Fruit fly (Drosophila melanogaster) whole organism, embryonic: ENCODE measurements around the gene Arpc1.

ENCODE experiments used
- CG12219 ChIP-seq: fragments of 200-800 bp; sonication (Bioruptor generic); optimal IDR thresholded peaks from 3 replicates; lab custom pipeline; 2018; ENCODE audit warnings: missing biosample characterization, mild to moderate bottlenecking, missing genetic modification characterization
- CG14441 ChIP-seq: fragments of 200-800 bp; sonication (Bioruptor generic); IDR thresholded peaks from 2 replicates; pipeline ENCODE4 v1.3.6; 2022; ENCODE audit warnings: missing biosample characterization, missing genetic modification characterization
- CG15269 ChIP-seq: fragments of 200-800 bp; sonication (Bioruptor generic); optimal IDR thresholded peaks from 2 replicates; lab custom pipeline; 2018; ENCODE audit warnings: missing biosample characterization, mild to moderate bottlenecking, missing genetic modification characterization, moderate library complexity
- CG15696 ChIP-seq: fragments of 200-800 bp; sonication (Bioruptor generic); optimal IDR thresholded peaks from 2 replicates; lab custom pipeline; 2019; ENCODE audit warnings: missing biosample characterization, mild to moderate bottlenecking, missing genetic modification characterization, moderate library complexity
- CG1603 ChIP-seq: fragments of 200-800 bp; sonication (Bioruptor generic); optimal IDR thresholded peaks from 2 replicates; lab custom pipeline; 2019; ENCODE audit warnings: missing biosample characterization, mild to moderate bottlenecking, missing genetic modification characterization, moderate library complexity
- CG1832 ChIP-seq: fragments of 200-800 bp; sonication (Bioruptor generic); optimal IDR thresholded peaks from 2 replicates; lab custom pipeline; 2017; ENCODE audit warnings: missing biosample characterization, mild to moderate bottlenecking, missing genetic modification characterization, inconsistent platforms
- CG2202 ChIP-seq: fragments of 200-800 bp; sonication (Bioruptor generic); optimal IDR thresholded peaks from 2 replicates; lab custom pipeline; 2018; ENCODE audit warnings: missing biosample characterization, mild to moderate bottlenecking, missing genetic modification characterization
- CG30431 ChIP-seq: fragments of 200-800 bp; sonication (Bioruptor generic); optimal IDR thresholded peaks from 2 replicates; lab custom pipeline; 2017; ENCODE audit warnings: missing biosample characterization, missing genetic modification characterization
- CG3281 ChIP-seq: fragments of 200-800 bp; sonication (Bioruptor generic); optimal IDR thresholded peaks from 3 replicates; lab custom pipeline; 2017; ENCODE audit warnings: missing biosample characterization, mild to moderate bottlenecking, missing genetic modification characterization
- CG3995 ChIP-seq: fragments of 200-800 bp; sonication (Bioruptor generic); optimal IDR thresholded peaks from 3 replicates; lab custom pipeline; 2016; ENCODE audit warnings: missing biosample characterization, missing genetic modification characterization
- CG4360 ChIP-seq: fragments of 200-800 bp; sonication (Bioruptor generic); IDR thresholded peaks from 2 replicates; pipeline ENCODE4 v1.3.6; 2022; ENCODE audit warnings: missing biosample characterization, missing genetic modification characterization
- CG7987 ChIP-seq: fragments of 200-800 bp; sonication (Bioruptor generic); optimal IDR thresholded peaks from 2 replicates; lab custom pipeline; 2018; ENCODE audit warnings: missing biosample characterization, mild to moderate bottlenecking, missing genetic modification characterization, moderate library complexity
- CoRest ChIP-seq: fragments of 200-800 bp; sonication (Bioruptor generic); optimal IDR thresholded peaks from 3 replicates; lab custom pipeline; 2018; ENCODE audit warnings: missing biosample characterization, mild to moderate bottlenecking, missing genetic modification characterization, moderate library complexity
- Gsc ChIP-seq: fragments of 200-800 bp; sonication (Bioruptor generic); IDR thresholded peaks from 2 replicates; pipeline ENCODE4 v1.3.6; 2022; ENCODE audit warnings: missing biosample characterization, missing genetic modification characterization
- Hmr ChIP-seq: fragments of 200-800 bp; sonication (Bioruptor generic); optimal IDR thresholded peaks from 3 replicates; lab custom pipeline; 2017; ENCODE audit warnings: mild to moderate bottlenecking, missing biosample characterization, missing genetic modification reagents, missing genetic modification characterization
- Lhr ChIP-seq: fragments of 200-800 bp; sonication (Bioruptor generic); optimal IDR thresholded peaks from 3 replicates; lab custom pipeline; 2017; ENCODE audit warnings: mild to moderate bottlenecking, missing biosample characterization, missing genetic modification reagents, missing genetic modification characterization
- Max ChIP-seq: fragments of 200-800 bp; sonication (Bioruptor generic); optimal IDR thresholded peaks from 2 replicates; lab custom pipeline; 2016; ENCODE audit warnings: missing biosample characterization, mild to moderate bottlenecking, missing genetic modification characterization
- Mes4 ChIP-seq: fragments of 200-800 bp; sonication (Bioruptor generic); optimal IDR thresholded peaks from 2 replicates; lab custom pipeline; 2016; ENCODE audit warnings: missing biosample characterization, missing genetic modification characterization
- Oli ChIP-seq: fragments of 200-800 bp; sonication (Bioruptor generic); optimal IDR thresholded peaks from 2 replicates; lab custom pipeline; 2018; ENCODE audit warnings: missing biosample characterization, mild to moderate bottlenecking, missing genetic modification characterization, moderate library complexity
- Ptx1 ChIP-seq: fragments of 200-800 bp; sonication (Bioruptor generic); IDR thresholded peaks from 2 replicates; pipeline ENCODE4 v1.3.6; 2022; ENCODE audit warnings: missing biosample characterization, missing genetic modification characterization
- Ravus ChIP-seq: fragments of 200-800 bp; sonication (Bioruptor generic); IDR thresholded peaks from 2 replicates; pipeline ENCODE4 v1.3.6; 2022; ENCODE audit warnings: missing biosample characterization, missing genetic modification characterization
- Sry-δ ChIP-seq: fragments of 200-800 bp; sonication (Bioruptor generic); optimal IDR thresholded peaks from 2 replicates; lab custom pipeline; 2016; ENCODE audit warnings: missing biosample characterization, missing genetic modification characterization
- ara ChIP-seq: fragments of 200-800 bp; sonication (Bioruptor generic); IDR thresholded peaks from 2 replicates; pipeline ENCODE4 v1.3.6; 2022; ENCODE audit warnings: missing biosample characterization, missing genetic modification characterization
- cad ChIP-seq: fragments of >200 bp; optimal IDR thresholded peaks from 2 replicates; lab custom pipeline; 2017; ENCODE audit warnings: missing biosample characterization, missing genetic modification characterization
- chinmo ChIP-seq: fragments of 200-800 bp; sonication (Bioruptor generic); IDR thresholded peaks from 4 replicates; pipeline ENCODE4 v1.3.6; 2022; ENCODE audit warnings: missing biosample characterization, missing genetic modification characterization; ENCODE audit not compliant: partially characterized antibody
- crc ChIP-seq: fragments of 200-800 bp; sonication (Bioruptor generic); optimal IDR thresholded peaks from 2 replicates; lab custom pipeline; 2016; ENCODE audit warnings: missing biosample characterization, missing genetic modification characterization
- danr ChIP-seq: fragments of 200-800 bp; sonication (Bioruptor generic); IDR thresholded peaks from 2 replicates; pipeline ENCODE4 v1.3.6; 2022; ENCODE audit warnings: missing biosample characterization, missing genetic modification characterization
- dati ChIP-seq: fragments of 200-800 bp; sonication (Bioruptor generic); IDR thresholded peaks from 2 replicates; pipeline ENCODE4 v1.3.6; 2022; ENCODE audit warnings: missing biosample characterization, missing genetic modification characterization
- hth ChIP-seq: fragments of >200 bp; optimal IDR thresholded peaks from 2 replicates; lab custom pipeline; 2017; ENCODE audit warnings: inconsistent platforms
- inv ChIP-seq: fragments of 200-800 bp; sonication (Bioruptor generic); IDR thresholded peaks from 2 replicates; pipeline ENCODE4 v1.3.6; 2022; ENCODE audit warnings: missing biosample characterization, missing genetic modification characterization; ENCODE audit not compliant: partially characterized antibody
- jigr1 ChIP-seq: fragments of 200-800 bp; sonication (Bioruptor generic); IDR thresholded peaks from 3 replicates; pipeline ENCODE4 v1.3.6; 2022; ENCODE audit warnings: missing biosample characterization, missing genetic modification characterization
- kah ChIP-seq: fragments of 200-800 bp; sonication (Bioruptor generic); optimal IDR thresholded peaks from 2 replicates; lab custom pipeline; 2018; ENCODE audit warnings: missing biosample characterization, mild to moderate bottlenecking, missing genetic modification characterization
- ken ChIP-seq: fragments of 200-800 bp; sonication (Bioruptor generic); IDR thresholded peaks from 3 replicates; pipeline ENCODE4 v1.3.6; 2022; ENCODE audit warnings: missing biosample characterization, missing genetic modification characterization
- lbe ChIP-seq: fragments of 200-800 bp; sonication (Bioruptor generic); optimal IDR thresholded peaks from 2 replicates; lab custom pipeline; 2016; ENCODE audit warnings: missing biosample characterization, mild to moderate bottlenecking, missing genetic modification characterization
- lola ChIP-seq, 3 experiments: fragments of >200 bp in 2 of 3; fragments of 200-800 bp in 1 of 3; sonication (Bioruptor generic) in 1 of 3; optimal IDR thresholded peaks; 2 replicates each; lab custom pipeline; 2017 to 2019; ENCODE audit warnings: missing biosample characterization in 3 of 3, missing genetic modification characterization in 3 of 3, mild to moderate bottlenecking in 1 of 3, moderate library complexity in 1 of 3
- odd ChIP-seq: fragments of 200-800 bp; sonication (Bioruptor generic); optimal IDR thresholded peaks from 2 replicates; lab custom pipeline; 2017; ENCODE audit warnings: missing biosample characterization, mild to moderate bottlenecking, missing genetic modification characterization
- otp ChIP-seq: fragments of 200-800 bp; sonication (Bioruptor generic); IDR thresholded peaks from 3 replicates; pipeline ENCODE4, ENCODE4 v1.3.6; 2022; ENCODE audit warnings: missing biosample characterization, missing genetic modification characterization
- peb ChIP-seq: fragments of 200-800 bp; sonication (Bioruptor generic); IDR thresholded peaks from 2 replicates; pipeline ENCODE4 v1.3.6; 2022; ENCODE audit warnings: missing biosample characterization, missing genetic modification characterization
- pita ChIP-seq: fragments of 200-800 bp; sonication (Bioruptor generic); optimal IDR thresholded peaks from 2 replicates; lab custom pipeline; 2017; ENCODE audit warnings: missing biosample characterization, mild to moderate bottlenecking, missing genetic modification characterization
- scrt ChIP-seq: fragments of 200-800 bp; sonication (Bioruptor generic); optimal IDR thresholded peaks from 2 replicates; lab custom pipeline; 2018; ENCODE audit warnings: missing biosample characterization, mild to moderate bottlenecking, missing genetic modification characterization, moderate library complexity
- slou ChIP-seq: fragments of 200-800 bp; sonication (Bioruptor generic); optimal IDR thresholded peaks from 3 replicates; lab custom pipeline; 2016; ENCODE audit warnings: missing biosample characterization, missing genetic modification characterization
- so ChIP-seq: fragments of 200-800 bp; sonication (Bioruptor generic); IDR thresholded peaks from 3 replicates; pipeline ENCODE4 v1.3.6; 2022; ENCODE audit warnings: missing biosample characterization, missing genetic modification characterization
- sqz ChIP-seq: fragments of 200-800 bp; sonication (Bioruptor generic); optimal IDR thresholded peaks from 3 replicates; lab custom pipeline; 2018; ENCODE audit warnings: missing biosample characterization, mild to moderate bottlenecking, missing genetic modification characterization
- stwl ChIP-seq: fragments of 200-800 bp; sonication (Bioruptor generic); optimal IDR thresholded peaks from 3 replicates; lab custom pipeline; 2018; ENCODE audit warnings: missing biosample characterization, mild to moderate bottlenecking, missing genetic modification characterization, moderate library complexity
- tgo ChIP-seq: fragments of 200-800 bp; sonication (Bioruptor generic); IDR thresholded peaks from 3 replicates; pipeline ENCODE4 v1.3.6; 2022; ENCODE audit warnings: missing biosample characterization, missing genetic modification characterization
- tio ChIP-seq: fragments of 200-800 bp; sonication (Bioruptor generic); optimal IDR thresholded peaks from 2 replicates; lab custom pipeline; 2017; ENCODE audit warnings: missing biosample characterization, missing genetic modification characterization, inconsistent platforms
- toy ChIP-seq: fragments of 200-800 bp; sonication (Bioruptor generic); IDR thresholded peaks from 2 replicates; pipeline ENCODE4 v1.3.6; 2022; ENCODE audit warnings: missing biosample characterization, missing genetic modification characterization
- trh ChIP-seq: fragments of 200-800 bp; sonication (Bioruptor generic); optimal IDR thresholded peaks from 2 replicates; lab custom pipeline; 2016; ENCODE audit warnings: missing biosample characterization, missing genetic modification characterization
- ttk ChIP-seq: fragments of 200-800 bp; sonication (Bioruptor generic); IDR thresholded peaks from 2 replicates; pipeline ENCODE4 v2.1.2; 2022; ENCODE audit warnings: missing biosample characterization, missing genetic modification characterization

The Arpc1 gene

DNA sequence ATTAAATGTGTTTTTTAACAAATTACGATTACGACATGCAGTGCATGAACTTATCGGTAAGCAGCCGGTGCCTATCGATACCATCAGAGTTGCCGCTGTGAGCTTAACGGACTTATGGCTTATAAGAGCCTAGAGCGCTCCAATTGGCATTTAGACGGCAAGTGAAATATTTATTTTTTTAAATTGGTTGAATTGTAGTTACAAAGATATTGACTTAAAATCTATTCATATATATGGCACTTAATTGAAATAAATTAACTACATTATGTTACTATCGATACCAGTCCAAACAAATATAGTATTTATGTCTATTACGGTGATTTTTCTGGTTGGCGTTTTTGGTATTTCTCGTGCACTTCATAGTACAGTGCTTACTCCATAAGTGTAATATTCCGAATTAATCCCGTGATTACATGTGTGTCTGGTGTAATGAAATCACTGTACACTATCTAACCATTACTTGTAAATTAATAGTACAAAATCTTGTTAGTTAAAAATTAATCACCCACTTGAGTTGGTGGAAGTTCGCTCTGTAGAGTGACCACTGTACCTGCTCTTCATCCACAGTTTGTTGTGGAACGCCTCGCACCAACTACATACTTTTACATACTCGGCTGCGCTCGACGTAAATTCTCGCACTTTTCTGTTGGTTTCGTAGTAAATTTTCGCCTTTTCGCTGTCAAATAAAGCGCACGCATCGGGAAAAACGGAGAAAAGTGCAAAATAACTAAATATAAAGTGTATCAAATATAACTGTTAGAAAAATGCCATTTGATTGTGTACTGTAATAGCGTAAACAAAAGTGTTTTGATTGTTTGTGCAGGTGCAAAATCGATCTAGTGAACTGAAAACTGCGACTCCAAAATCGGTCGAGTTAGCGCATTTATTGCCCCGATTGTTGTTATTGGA is 5.7 kb upstream of the Arpc1 start, which contains the start of the genes mRpS23 and CenG1A (continued):
- TF ChIP-seq trh (peak; percentile 99), tio (GFP tag; lab: Kevin White, UChicago) (no peak), otp (GFP tag; lab: Robert Waterston, UW) (peak; percentile 100), hth (lab: Kevin White, UChicago) (no peak), CG4360 (peak; percentile 95), CG1832 (GFP tag; lab: Kevin White, UChicago) (no peak), CG14441 (GFP tag; lab: Robert Waterston, UW) (peak; percentile 100), ttk (GFP tag; lab: Robert Waterston, UW) (peak; percentile 100), lola (GFP tag; optimal IDR thresholded peaks at IDR 0.05; lab: Kevin White, UChicago) (peak in 1 of 3 experiments; percentile 99), Ravus (GFP tag; lab: Robert Waterston, UW) (peak; percentile 99), CG30431 (GFP tag; lab: Kevin White, UChicago) (peak; percentile 99), Oli (peak; percentile 100), Sry-δ (peak; percentile 87), Lhr (GFP tag; lab: Kevin White, UChicago) (peak; percentile 99), Mes4 (peak; percentile 100), lbe (peak; percentile 99), CG15269 (tag; lab: Kevin White, UChicago) (peak; percentile 100), slou (peak; percentile 99), CG7987 (peak; percentile 99), Gsc (GFP tag; lab: Robert Waterston, UW) (peak; percentile 99), CG3281 (peak; percentile 100), dati (GFP tag; lab: Robert Waterston, UW) (peak; percentile 100), Ptx1 (GFP tag; lab: Robert Waterston, UW) (peak; percentile 100), so (GFP tag; lab: Robert Waterston, UW) (peak; percentile 100), chinmo (GFP tag; lab: Robert Waterston, UW) (0 out of 4 replicates have a peak, but pooled peaks have one; percentile 36), CG3995 (GFP tag; lab: Kevin White, UChicago) (peak; percentile 95), odd (GFP tag; lab: Kevin White, UChicago) (peak; percentile 100), tgo (GFP tag; lab: Robert Waterston, UW) (peak; percentile 100), Hmr (peak; percentile 100), peb (GFP tag; lab: Robert Waterston, UW) (peak; percentile 100), CG1603 (peak; percentile 99), sqz (GFP tag; lab: Kevin White, UChicago) (peak; percentile 99), toy (GFP tag; lab: Robert Waterston, UW) (peak; percentile 99), cad (no peak), stwl (tag; lab: Kevin White, UChicago) (peak; percentile 94), CG12219 (GFP tag; lab: Kevin White, UChicago) (peak; percentile 100), pita (GFP tag; lab: Kevin White, UChicago) (no peak), kah (GFP tag; lab: Kevin White, UChicago) (peak; percentile 99), CoRest (tag; lab: Kevin White, UChicago) (peak; percentile 100), Max (GFP tag; lab: Kevin White, UChicago) (peak; percentile 100), crc (peak; percentile 100), scrt (GFP tag; lab: Kevin White, UChicago) (peak; percentile 99), CG2202 (tag; lab: Kevin White, UChicago) (peak; percentile 99), ara (peak; percentile 100), CG15696 (tag; lab: Kevin White, UChicago) (peak; percentile 99), jigr1 (GFP tag; lab: Robert Waterston, UW) (peak; percentile 99), danr (GFP tag; lab: Robert Waterston, UW) (peak; percentile 99), inv (GFP tag; lab: Robert Waterston, UW) (peak; percentile 77), ken (GFP tag; lab: Robert Waterston, UW) (peak; percentile 100)
